Worm (Caenorhabditis elegans): ENCODE measurements around the gene clec-166.

clec-166 gene

DNA sequence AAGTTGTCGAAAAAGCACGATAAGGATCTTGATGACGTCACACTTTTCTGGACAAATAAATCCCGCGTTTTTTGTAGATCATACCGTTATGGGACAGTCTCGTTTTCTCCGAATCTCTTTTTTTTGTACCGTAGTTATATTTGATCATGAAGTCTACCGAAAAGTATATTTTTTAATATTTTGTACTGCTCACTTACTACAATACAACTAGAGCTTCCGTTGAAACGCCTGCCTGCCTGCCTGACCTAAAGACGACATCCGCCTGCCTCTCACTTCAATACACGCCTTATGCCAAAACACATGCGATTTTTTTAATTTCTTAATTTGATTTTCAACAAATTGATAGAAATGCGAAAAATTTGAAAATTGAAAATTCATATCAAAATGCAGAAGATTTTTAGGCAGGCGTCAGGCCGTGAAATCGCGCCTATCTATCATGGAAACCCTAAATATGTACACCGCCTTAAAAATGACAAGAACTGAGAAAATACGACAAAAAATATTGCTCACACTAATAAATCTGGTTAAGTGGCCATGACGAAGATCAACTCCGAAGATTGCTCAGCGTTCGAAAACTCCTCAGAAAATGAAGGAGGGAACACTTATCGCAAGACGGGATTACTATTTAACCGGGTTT lies 25.4 kb downstream of the clec-166 start, which contains the start of gene W09G12.8:
TSS of gene W09G12.8 (plus strand) at position 587 of the 637 bp plus-strand sequence.
- TF ChIP-seq hlh-13 (GFP tag; optimal IDR thresholded peaks at IDR 0.05) (no peak), elt-2 (tag; optimal IDR thresholded peaks at IDR 0.05) (no peak), ceh-45 (GFP tag; IDR thresholded peaks at IDR 0.05) (no peak), C38D4.7 (GFP tag; optimal IDR thresholded peaks at IDR 0.05) (no peak), lim-6 (tag; optimal IDR thresholded peaks at IDR 0.05) (no peak), ceh-34 (tag; optimal IDR thresholded peaks at IDR 0.05) (no peak), madf-2 (tag; optimal IDR thresholded peaks at IDR 0.05) (no peak), odd-2 (tag; optimal IDR thresholded peaks at IDR 0.05) (no peak), gmeb-2 (tag; optimal IDR thresholded peaks at IDR 0.05) (no peak), hlh-30 (tag; optimal IDR thresholded peaks at IDR 0.05; ENCODE audit: insufficient read depth) (no peak), zip-5 (tag; optimal IDR thresholded peaks at IDR 0.05) (no peak), unc-42 (tag; optimal IDR thresholded peaks at IDR 0.05) (no peak)

DNA sequence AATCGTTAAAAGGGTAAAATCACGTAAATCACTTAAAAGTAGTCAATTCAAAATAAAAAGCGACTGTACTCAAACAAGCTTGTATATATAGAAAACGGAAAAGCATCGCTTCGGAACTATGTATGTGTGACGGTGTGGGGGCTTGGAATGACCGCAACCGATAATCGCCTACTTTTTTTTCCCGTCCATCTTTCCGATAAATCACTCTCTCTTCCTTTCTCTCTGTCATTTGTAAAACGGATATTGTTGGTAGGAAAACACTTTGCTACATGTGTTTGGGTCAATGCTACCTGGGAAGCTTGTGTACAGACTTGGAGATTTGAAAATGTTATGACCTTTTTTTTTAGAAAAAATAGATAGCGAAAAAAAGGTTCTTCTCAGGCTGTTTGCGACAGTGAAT lies 26.4 kb downstream of the clec-166 start:
- TF ChIP-seq gmeb-2 (tag; optimal IDR thresholded peaks at IDR 0.05): no peak

ce11 chrIV:1221167-1221566 lies 30.0 kb downstream of the clec-166 start, which contains the start of gene W09G12.10:
W09G12.10 (minus strand) TSS chrIV:1221287.
- TF ChIP-seq gmeb-2 (tag; optimal IDR thresholded peaks at IDR 0.05) (no peak), ets-4 (tag; optimal IDR thresholded peaks at IDR 0.05) (no peak), fkh-6 (tag; optimal IDR thresholded peaks at IDR 0.05) (no peak), ahr-1 (tag; optimal IDR thresholded peaks at IDR 0.05) (no peak), unc-55 (GFP tag; optimal IDR thresholded peaks at IDR 0.05) (no peak), eyg-1 (tag; optimal IDR thresholded peaks at IDR 0.05) (no peak), madf-2 (tag; optimal IDR thresholded peaks at IDR 0.05) (no peak), hlh-30 (tag; optimal IDR thresholded peaks at IDR 0.05; ENCODE audit: insufficient read depth) (no peak), hlh-8 (tag; optimal IDR thresholded peaks at IDR 0.05) (no peak), ceh-31 (tag; optimal IDR thresholded peaks at IDR 0.05) (no peak), dve-1 (tag; optimal IDR thresholded peaks at IDR 0.05) (no peak), ztf-16 (tag; optimal IDR thresholded peaks at IDR 0.05) (no peak), npax-4 (tag; optimal IDR thresholded peaks at IDR 0.05) (no peak), pat-9 (tag; optimal IDR thresholded peaks at IDR 0.05) (no peak), ceh-45 (GFP tag; IDR thresholded peaks at IDR 0.05) (no peak), ceh-6 (GFP tag; optimal IDR thresholded peaks at IDR 0.05) (no peak)

DNA sequence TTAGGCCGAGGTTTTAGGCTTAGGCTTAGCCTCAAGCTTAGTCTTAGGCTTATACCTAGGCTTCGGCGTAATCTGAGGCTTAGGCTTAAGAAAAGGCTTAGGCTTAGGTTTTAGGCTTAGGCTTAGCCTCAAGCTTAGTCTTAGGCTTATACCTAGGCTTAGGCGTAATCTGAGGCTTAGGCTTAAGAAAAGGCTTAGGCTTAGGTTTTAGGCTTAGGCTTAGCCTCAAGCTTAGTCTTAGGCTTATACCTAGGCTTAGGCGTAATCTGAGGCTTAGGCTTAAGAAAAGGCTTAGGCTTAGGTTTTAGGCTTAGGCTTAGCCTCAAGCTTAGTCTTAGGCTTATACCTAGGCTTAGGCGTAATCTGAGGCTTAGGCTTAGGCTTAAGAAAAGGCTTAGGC lies 33.9 kb downstream of the clec-166 start:
- TF ChIP-seq dve-1 (tag; optimal IDR thresholded peaks at IDR 0.05): peak; percentile 57

DNA sequence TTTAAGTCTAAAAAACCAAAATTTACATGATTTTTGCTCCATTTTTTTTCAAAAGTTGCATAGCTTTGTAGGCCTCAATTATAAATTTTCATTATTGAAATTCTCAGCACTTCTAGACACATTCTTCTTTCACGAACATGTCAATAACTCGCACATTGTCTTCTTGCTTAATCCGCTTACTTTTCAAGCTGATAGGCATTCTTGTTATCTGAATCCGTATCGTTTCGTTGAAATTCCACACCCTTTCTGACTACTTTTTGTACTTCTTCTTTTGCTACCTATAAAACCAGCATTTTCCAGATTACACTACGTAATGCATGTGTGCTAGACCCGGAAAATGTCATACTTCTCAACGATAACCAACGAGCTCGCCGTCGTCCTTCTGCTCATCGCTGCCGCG lies 34.9 kb downstream of the clec-166 start, which contains the start of gene W09G12.9:
TSS of gene W09G12.9 (plus strand) at position 301 of the 400 bp plus-strand sequence.
- TF ChIP-seq pax-1 (tag; optimal IDR thresholded peaks at IDR 0.05) (no peak), sox-2 (GFP tag; IDR thresholded peaks at IDR 0.05) (no peak), hlh-30 (tag; optimal IDR thresholded peaks at IDR 0.05; ENCODE audit: insufficient read depth) (no peak), unc-86 (tag; optimal IDR thresholded peaks at IDR 0.05) (no peak), ceh-31 (tag; optimal IDR thresholded peaks at IDR 0.05) (no peak), syd-9 (tag; optimal IDR thresholded peaks at IDR 0.05) (no peak)

ce11 chrIV:1215536-1215935 lies 35.6 kb downstream of the clec-166 start:
- TF ChIP-seq unc-42 (tag; optimal IDR thresholded peaks at IDR 0.05) (no peak), ceh-9 (tag; optimal IDR thresholded peaks at IDR 0.05) (no peak), hlh-6 (tag; optimal IDR thresholded peaks at IDR 0.05) (no peak), fkh-10 (GFP tag; optimal IDR thresholded peaks at IDR 0.05) (no peak), sdc-2 (tag; optimal IDR thresholded peaks at IDR 0.05) (no peak), sox-2 (GFP tag; IDR thresholded peaks at IDR 0.05) (no peak), dve-1 (tag; optimal IDR thresholded peaks at IDR 0.05) (no peak), tbx-2 (tag; optimal IDR thresholded peaks at IDR 0.05) (no peak), hlh-15 (tag; optimal IDR thresholded peaks at IDR 0.05) (no peak), sox-4 (tag; optimal IDR thresholded peaks at IDR 0.05) (no peak), elt-4 (tag; optimal IDR thresholded peaks at IDR 0.05) (no peak), lim-6 (tag; optimal IDR thresholded peaks at IDR 0.05) (no peak)
